Worm (Caenorhabditis elegans): ENCODE data around the gene srm-1.

DNA sequence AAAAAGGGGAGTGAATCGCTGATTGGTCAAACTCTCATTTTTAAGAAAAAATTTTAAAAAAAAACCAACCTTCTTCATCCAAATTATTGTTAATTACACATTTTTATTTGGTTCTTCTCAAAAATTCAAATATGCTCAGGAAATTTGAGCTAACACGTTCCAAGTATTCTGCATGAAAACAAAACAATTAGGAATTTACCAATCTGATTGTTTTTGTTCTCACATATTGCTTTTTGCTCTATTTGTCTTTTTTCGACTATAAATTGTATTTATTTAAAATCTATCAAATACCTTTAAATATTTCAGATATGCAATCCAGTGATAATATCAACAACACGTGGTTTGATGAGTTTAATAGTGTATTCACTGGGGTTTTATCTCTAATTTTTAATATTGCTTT lies at the start of gene srm-1:
- TF ChIP-seq T22C8.4 (GFP tag; IDR thresholded peaks at IDR 0.05), result no peak
- TF ChIP-seq tab-1 (GFP tag; IDR thresholded peaks at IDR 0.05), result no peak
- no peak for TF ChIP-seq flt-1 (GFP tag; IDR thresholded peaks at IDR 0.05)
- no peak for TF ChIP-seq cog-1 (tag; optimal IDR thresholded peaks at IDR 0.05)
- TF ChIP-seq med-1 (GFP tag; optimal IDR thresholded peaks at IDR 0.05; ENCODE audit: insufficient read depth), result no peak

Measured in whole organism, midembryonic.